Worm (Caenorhabditis elegans): ENCODE results near the gene igcm-3.

Gene igcm-3

ce11 chrX:2654334-2654733 is 51.3 kb downstream of the igcm-3 start:
- no peak for TF ChIP-seq odd-2 (tag; optimal IDR thresholded peaks at IDR 0.05)
- TF ChIP-seq unc-42 (tag; optimal IDR thresholded peaks at IDR 0.05), result peak; percentile 10
- TF ChIP-seq elt-2 (tag; optimal IDR thresholded peaks at IDR 0.05), result no peak
- TF ChIP-seq pax-1 (tag; optimal IDR thresholded peaks at IDR 0.05), result no peak
- TF ChIP-seq ceh-31 (tag; optimal IDR thresholded peaks at IDR 0.05), result peak; percentile 35
- TF ChIP-seq ets-4 (tag; optimal IDR thresholded peaks at IDR 0.05), result no peak
- no peak for TF ChIP-seq sox-2 (GFP tag; IDR thresholded peaks at IDR 0.05)
- no peak for TF ChIP-seq tbx-7 (tag; optimal IDR thresholded peaks at IDR 0.05)
- no peak for TF ChIP-seq rnt-1 (tag; optimal IDR thresholded peaks at IDR 0.05)
- no peak for TF ChIP-seq pros-1 (tag; optimal IDR thresholded peaks at IDR 0.05)
